Worm (Caenorhabditis elegans) whole organism, L4 larva: ENCODE measurements around the gene drr-2.

Experiments
- D1046.2 ChIP-seq: fragments of 200-800 bp; sonication (Bioruptor generic); IDR thresholded peaks from 2 replicates; pipeline ENCODE4 v1.3.6; 2022; ENCODE audit warnings: missing genetic modification characterization, missing compliant biosample characterization
- F44E2.7 ChIP-seq: fragments of 200-800 bp; sonication (Bioruptor generic); IDR thresholded peaks from 2 replicates; pipeline ENCODE4 v2.1.2; 2022; ENCODE audit warnings: missing genetic modification characterization, missing compliant biosample characterization
- F49E8.2 ChIP-seq: sonication (generic microtip); optimal IDR thresholded peaks from 2 replicates; lab custom pipeline; 2016; ENCODE audit warnings: missing compliant biosample characterization, mild to moderate bottlenecking, missing genetic modification characterization, borderline replicate concordance
- R02D3.7 ChIP-seq: fragments of 150-350 bp; sonication (generic microtip); optimal IDR thresholded peaks from 3 replicates; lab custom pipeline; 2014; ENCODE audit warnings: missing biosample characterization, missing genetic modification characterization
- Y5F2A.4 ChIP-seq: fragments of 200-800 bp; sonication (Bioruptor generic); optimal IDR thresholded peaks from 2 replicates; lab custom pipeline; 2018; ENCODE audit warnings: mild to moderate bottlenecking, missing genetic modification characterization, missing compliant biosample characterization
- aha-1 ChIP-seq: fragments of 150-350 bp; peaks from one replicate; lab custom pipeline; 2014; ENCODE audit warnings: missing biosample characterization, missing genetic modification characterization
- ama-1 ChIP-seq: fragments of 150-350 bp; optimal IDR thresholded peaks from 2 replicates; lab custom pipeline; 2014; ENCODE audit warnings: inconsistent platforms, mixed read lengths
- ceh-44 ChIP-seq: fragments of 200-800 bp; sonication (Bioruptor generic); IDR thresholded peaks from 2 replicates; pipeline ENCODE4 v1.3.6; 2022; ENCODE audit warnings: missing genetic modification reagents, missing genetic modification characterization, missing compliant biosample characterization
- dmd-6 ChIP-seq: fragments of 200-800 bp; sonication (Bioruptor generic); IDR thresholded peaks from 2 replicates; pipeline ENCODE4 v1.3.6; 2022; ENCODE audit warnings: missing genetic modification reagents, missing genetic modification characterization, missing compliant biosample characterization
- dpl-1 ChIP-seq: fragments of 150-350 bp; optimal IDR thresholded peaks from 2 replicates; lab custom pipeline; 2014; ENCODE audit warnings: missing biosample characterization, missing genetic modification reagents, missing genetic modification characterization
- dve-1 ChIP-seq: sonication (generic microtip); optimal IDR thresholded peaks from 2 replicates; lab custom pipeline; 2017; ENCODE audit warnings: antibody characterized with exemption, mild to moderate bottlenecking, missing genetic modification characterization, missing compliant biosample characterization; ENCODE audit not compliant: insufficient read depth
- egl-43 ChIP-seq: fragments of 200-800 bp; sonication (Bioruptor generic); IDR thresholded peaks from 2 replicates; pipeline ENCODE4 v1.3.6; 2022; ENCODE audit warnings: missing genetic modification reagents, missing genetic modification characterization, missing compliant biosample characterization
- lim-7 ChIP-seq: fragments of 200-800 bp; sonication (Bioruptor generic); IDR thresholded peaks from 2 replicates; pipeline ENCODE4 v1.3.6; 2022; ENCODE audit warnings: missing genetic modification characterization, missing compliant biosample characterization
- lin-1 ChIP-seq: fragments of 200-800 bp; sonication (Bioruptor generic); IDR thresholded peaks from 2 replicates; pipeline ENCODE4 v1.3.6; 2022; ENCODE audit warnings: missing genetic modification reagents, missing genetic modification characterization, missing compliant biosample characterization
- lin-38 ChIP-seq: fragments of 200-800 bp; sonication (Bioruptor generic); IDR thresholded peaks from 2 replicates; pipeline ENCODE4 v1.3.6; 2022; ENCODE audit warnings: missing genetic modification reagents, missing genetic modification characterization, missing compliant biosample characterization
- mdt-29 ChIP-seq: fragments of 200-800 bp; sonication (Bioruptor generic); IDR thresholded peaks from 2 replicates; pipeline ENCODE4 v1.3.6; 2022; ENCODE audit warnings: missing genetic modification reagents, missing genetic modification characterization, missing compliant biosample characterization
- nhr-25 ChIP-seq: sonication (generic microtip); optimal IDR thresholded peaks from 2 replicates; lab custom pipeline; 2017; ENCODE audit warnings: missing genetic modification characterization, mild to moderate bottlenecking, missing compliant biosample characterization, antibody characterized with exemption, moderate library complexity, borderline replicate concordance; ENCODE audit not compliant: insufficient read depth
- nhr-28 ChIP-seq: fragments of 150-350 bp; optimal IDR thresholded peaks from 2 replicates; lab custom pipeline; 2014; ENCODE audit warnings: missing biosample characterization, missing genetic modification characterization
- nhr-48 ChIP-seq: sonication (generic microtip); optimal IDR thresholded peaks from 2 replicates; lab custom pipeline; 2016; ENCODE audit warnings: mild to moderate bottlenecking, missing genetic modification characterization, missing compliant biosample characterization
- nhr-6 ChIP-seq: fragments of 150-350 bp; optimal IDR thresholded peaks from 2 replicates; lab custom pipeline; 2014; ENCODE audit warnings: missing biosample characterization, missing genetic modification characterization
- pha-4 ChIP-seq, 2 experiments: fragments of 150-350 bp in 1 of 2; fragments of 200-800 bp in 1 of 2; sonication (Bioruptor generic) in 1 of 2; IDR thresholded peaks in 1 of 2; optimal IDR thresholded peaks in 1 of 2; 2 replicates each; pipeline versions ENCODE4 v1.3.6 to Lab custom; 2014 to 2022; ENCODE audit warnings: missing genetic modification characterization in 2 of 2, missing genetic modification reagents in 2 of 2, missing biosample characterization in 1 of 2, missing compliant biosample characterization in 1 of 2
- php-3 ChIP-seq: fragments of 200-800 bp; sonication (Bioruptor generic); IDR thresholded peaks from 2 replicates; pipeline ENCODE4 v1.3.6; 2022; ENCODE audit warnings: missing genetic modification reagents, missing genetic modification characterization, missing compliant biosample characterization
- saeg-2 ChIP-seq: fragments of 200-800 bp; sonication (Bioruptor generic); IDR thresholded peaks from 2 replicates; pipeline ENCODE4 v1.3.6; 2022; ENCODE audit warnings: missing genetic modification reagents, missing genetic modification characterization, missing compliant biosample characterization
- set-16 ChIP-seq: fragments of 200-800 bp; sonication (Bioruptor generic); IDR thresholded peaks from 2 replicates; pipeline ENCODE4 v1.3.6; 2022; ENCODE audit warnings: missing genetic modification reagents, missing genetic modification characterization, missing compliant biosample characterization
- unc-130 ChIP-seq: sonication (generic microtip); optimal IDR thresholded peaks from 2 replicates; lab custom pipeline; 2016; ENCODE audit warnings: missing genetic modification reagents, missing genetic modification characterization, missing compliant biosample characterization
- unc-62 ChIP-seq, 3 experiments: fragments of 150-350 bp in 1 of 3; sonication (generic microtip); optimal IDR thresholded peaks in 2 of 3; peaks in 1 of 3; 1 replicate in 1 of 3; 2 replicates in 2 of 3; lab custom pipeline; 2014 to 2017; ENCODE audit warnings: missing biosample characterization in 3 of 3, missing genetic modification characterization in 3 of 3, missing genetic modification reagents in 3 of 3, missing genotype in 1 of 3
- vab-7 ChIP-seq: fragments of 200-800 bp; sonication (Bioruptor generic); IDR thresholded peaks from 2 replicates; pipeline ENCODE4 v1.3.6; 2022; ENCODE audit warnings: missing genetic modification reagents, missing genetic modification characterization, missing compliant biosample characterization
- zag-1 ChIP-seq: fragments of 150-350 bp; optimal IDR thresholded peaks from 2 replicates; lab custom pipeline; 2014; ENCODE audit warnings: missing biosample characterization, missing genetic modification characterization

The drr-2 gene

ce11 chrIII:13652708-13653107 is 9.3 kb upstream of the drr-2 start:
- TF ChIP-seq set-16: peak; percentile 77
- TF ChIP-seq F44E2.7 (GFP tag; lab: Robert Waterston, UW): 0 out of 2 replicates have a peak, but pooled peaks have one; percentile 6
- TF ChIP-seq Y5F2A.4 (GFP tag; lab: Kevin White, UChicago): no peak

- TF ChIP-seq set-16 (peak; percentile 39; the same call in 1 of the 2 replicates), php-3 (GFP tag; lab: Robert Waterston, UW) (0 out of 2 replicates have a peak, but pooled peaks have one; percentile 26), aha-1 (peak; percentile 91), ama-1 (lab: Kevin White, UChicago) (no peak)
Measured at ce11 chrIII:13652010-13652409, 8.6 kb upstream of the drr-2 start.

ce11 chrIII:13651414-13651813 is 8.0 kb upstream of the drr-2 start:
- TF ChIP-seq set-16: peak; percentile 94
- TF ChIP-seq nhr-48 (tag; lab: Kevin White, UChicago): no peak

ce11 chrIII:13648540-13648939 is 5.2 kb upstream of the drr-2 start:
- TF ChIP-seq dpl-1 (GFP tag; lab: Kevin White, UChicago) (no peak), unc-62 (GFP tag; optimal IDR thresholded peaks at IDR 0.05 in 1 of 2; lab: Kevin White, UChicago) (peak in 1 of 2 experiments; percentile 42), unc-62 (tag; optimal IDR thresholded peaks at IDR 0.05; lab: Kevin White, UChicago) (no peak), egl-43 (GFP tag; lab: Robert Waterston, UW) (no peak), set-16 (peak; percentile 68), unc-130 (GFP tag; lab: Kevin White, UChicago) (no peak), vab-7 (no peak), nhr-6 (no peak), pha-4 (GFP tag; IDR thresholded peaks at IDR 0.05; lab: Robert Waterston, UW) (no peak), pha-4 (tag; optimal IDR thresholded peaks at IDR 0.05; lab: Kevin White, UChicago) (no peak), nhr-28 (tag; lab: Kevin White, UChicago) (no peak), mdt-29 (no peak), nhr-25 (tag; lab: Kevin White, UChicago) (no peak), dmd-6 (GFP tag; lab: Robert Waterston, UW) (no peak), lin-1 (no peak), F49E8.2 (no peak), ceh-44 (GFP tag; lab: Robert Waterston, UW) (0 out of 2 replicates have a peak, but pooled peaks have one; percentile 14), D1046.2 (GFP tag; lab: Robert Waterston, UW) (no peak), lin-38 (GFP tag; lab: Robert Waterston, UW) (no peak), saeg-2 (GFP tag; lab: Robert Waterston, UW) (no peak), R02D3.7 (tag; lab: Kevin White, UChicago) (no peak)
- TF ChIP-seq, all 104 proteins: peak for 3

- TF ChIP-seq lim-7 (GFP tag; lab: Robert Waterston, UW) (0 out of 2 replicates have a peak, but pooled peaks have one; percentile 31), D1046.2 (GFP tag; lab: Robert Waterston, UW) (0 out of 2 replicates have a peak, but pooled peaks have one; percentile 33), zag-1 (no peak), set-16 (peak; percentile 90), aha-1 (no peak), egl-43 (GFP tag; lab: Robert Waterston, UW) (peak; percentile 50; the same call in 1 of the 2 replicates)
Measured at ce11 chrIII:13645885-13646488, 2.6 kb upstream of the drr-2 start.

- TF ChIP-seq dve-1 (tag; lab: Kevin White, UChicago): no peak
- peak; percentile 59 for TF ChIP-seq set-16
- TF ChIP-seq, all 104 proteins: peak for 1
Measured at ce11 chrIII:13644279-13644678, 909 bp upstream of the drr-2 start.
